Worm (Caenorhabditis elegans): ENCODE results near the gene F54G2.1.

The F54G2.1 gene

DNA sequence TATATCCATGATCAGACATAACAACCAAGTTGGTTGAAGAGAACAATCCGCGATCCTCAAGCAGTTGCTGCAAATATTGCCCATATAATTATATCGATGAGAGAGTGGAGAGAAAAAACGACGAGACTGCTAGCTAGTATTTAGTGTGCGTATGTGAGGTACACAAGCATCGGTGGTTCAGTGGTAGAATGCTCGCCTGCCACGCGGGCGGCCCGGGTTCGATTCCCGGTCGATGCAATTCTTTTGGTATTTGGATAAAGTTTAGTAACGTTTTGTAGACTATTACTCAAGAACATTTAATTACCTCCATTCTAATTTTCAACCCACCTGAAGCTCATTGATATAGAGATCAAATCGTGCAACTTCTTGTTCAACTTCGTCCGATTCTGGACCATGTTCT, 51.1 kb downstream of the F54G2.1 start (continued):
- TF ChIP-seq sptf-2 (GFP tag; optimal IDR thresholded peaks at IDR 0.05) (no peak), sdz-38 (tag; optimal IDR thresholded peaks at IDR 0.05) (no peak), chd-7 (tag; optimal IDR thresholded peaks at IDR 0.05) (peak; percentile 81), K11D2.4 (GFP tag; IDR thresholded peaks at IDR 0.05) (peak; percentile 72), ets-4 (GFP tag; optimal IDR thresholded peaks at IDR 0.05) (no peak), Y95B8A.8 (GFP tag; IDR thresholded peaks at IDR 0.05) (no peak), F33H1.4 (GFP tag; IDR thresholded peaks at IDR 0.05) (peak; percentile 16; the same call in 1 of the 2 replicates), ceh-91 (GFP tag; IDR thresholded peaks at IDR 0.05) (0 out of 2 replicates have a peak, but pooled peaks have one; percentile 32), madf-3 (GFP tag; IDR thresholded peaks at IDR 0.05) (no peak), B0261.1 (tag; optimal IDR thresholded peaks at IDR 0.05) (peak; percentile 97), lsl-1 (GFP tag; optimal IDR thresholded peaks at IDR 0.05) (no peak), lin-35 (GFP tag; optimal IDR thresholded peaks at IDR 0.05) (peak in 1 of 3 experiments; percentile 67), rpc-1 (optimal IDR thresholded peaks at IDR 0.05) (peak; percentile 94), rpc-1 (tag; optimal IDR thresholded peaks at IDR 0.05) (peak; percentile 94), F22D6.2 (tag; optimal IDR thresholded peaks at IDR 0.05) (no peak), lin-40 (tag; optimal IDR thresholded peaks at IDR 0.05) (peak; percentile 80), ZK185.1 (tag; optimal IDR thresholded peaks at IDR 0.05; ENCODE audit: poor library complexity, severe bottlenecking) (peak; percentile 80), zim-3 (tag; optimal IDR thresholded peaks at IDR 0.05) (peak; percentile 71), pbrm-1 (GFP tag; IDR thresholded peaks at IDR 0.05) (peak; percentile 90), dox-1 (GFP tag; IDR thresholded peaks at IDR 0.05) (peak; percentile 94), mes-4 (tag; optimal IDR thresholded peaks at IDR 0.05) (peak; percentile 79), nhr-120 (GFP tag; IDR thresholded peaks at IDR 0.05) (0 out of 2 replicates have a peak, but pooled peaks have one; percentile 77), attf-6 (GFP tag; IDR thresholded peaks at IDR 0.05) (peak; percentile 51; the same call in 1 of the 2 replicates), B0019.2 (GFP tag; conservative IDR thresholded peaks at IDR 0.05) (peak; percentile 56; the same call in 1 of the 2 replicates), fkh-3 (tag; optimal IDR thresholded peaks at IDR 0.05) (peak; percentile 50), gei-17 (GFP tag; optimal IDR thresholded peaks at IDR 0.05) (peak; percentile 77), hmg-1.2 (GFP tag; IDR thresholded peaks at IDR 0.05) (peak; percentile 84), D2030.7 (GFP tag; IDR thresholded peaks at IDR 0.05) (peak; percentile 82), Y53F4B.3 (GFP tag; IDR thresholded peaks at IDR 0.05) (peak; percentile 44; the same call in 1 of the 2 replicates), rcor-1 (GFP tag; IDR thresholded peaks at IDR 0.05) (peak; percentile 78), attf-5 (GFP tag; optimal IDR thresholded peaks at IDR 0.05) (peak; percentile 69), T26A5.8 (tag; optimal IDR thresholded peaks at IDR 0.05) (peak; percentile 20), unc-62 (GFP tag; optimal IDR thresholded peaks at IDR 0.05) (no peak), attf-3 (GFP tag; conservative IDR thresholded peaks at IDR 0.05) (0 out of 2 replicates have a peak, but pooled peaks have one; percentile 22), F10E7.11 (tag; optimal IDR thresholded peaks at IDR 0.05) (peak; percentile 7), unc-130 (GFP tag; optimal IDR thresholded peaks at IDR 0.05) (peak; percentile 69), pha-4 (tag; optimal IDR thresholded peaks at IDR 0.05) (no peak), ztf-28 (GFP tag; IDR thresholded peaks at IDR 0.05) (0 out of 2 replicates have a peak, but pooled peaks have one; percentile 70), nhr-27 (tag; optimal IDR thresholded peaks at IDR 0.05) (no peak), K12H6.12 (tag; optimal IDR thresholded peaks at IDR 0.05) (peak; percentile 53), lin-54 (GFP tag; optimal IDR thresholded peaks at IDR 0.05) (peak; percentile 63), ztf-3 (GFP tag; optimal IDR thresholded peaks at IDR 0.05) (no peak), snpc-4 (GFP tag; optimal IDR thresholded peaks at IDR 0.05) (peak; percentile 66), snpc-4 (tag; optimal IDR thresholded peaks at IDR 0.05) (peak; percentile 8 to 84 (median 74)), egl-44 (GFP tag; IDR thresholded peaks at IDR 0.05) (peak; percentile 82; the same call in 1 of the 2 replicates), F23B12.7 (tag; optimal IDR thresholded peaks at IDR 0.05; ENCODE audit: insufficient read depth) (peak; percentile 86), hrde-1 (tag; optimal IDR thresholded peaks at IDR 0.05; ENCODE audit: borderline replicate concordance) (peak; percentile 64), ama-1 (optimal IDR thresholded peaks at IDR 0.05) (no peak), ama-1 (GFP tag; optimal IDR thresholded peaks at IDR 0.05) (peak; percentile 79 to 81)
